Worm (Caenorhabditis elegans): ENCODE data around the gene T22D1.8.

Gene T22D1.8

DNA sequence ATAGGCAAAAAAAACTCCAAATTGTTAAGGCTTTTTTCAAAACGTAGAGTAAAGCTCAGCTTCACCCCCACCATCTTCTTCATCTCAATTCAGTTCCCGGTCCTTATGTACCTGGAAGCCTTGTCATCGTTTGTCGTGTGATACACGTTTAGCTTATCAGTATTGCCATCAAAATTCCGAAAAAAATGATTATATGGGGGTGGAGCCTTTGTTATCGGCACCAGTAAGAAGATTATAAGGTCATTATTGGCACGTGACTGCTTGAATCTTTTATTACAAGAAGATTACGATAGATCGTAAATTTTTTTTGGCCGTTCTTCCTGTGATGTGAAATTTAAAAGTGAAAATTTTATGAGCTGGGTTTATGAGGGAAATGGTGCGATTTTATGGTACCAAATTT lies 25.7 kb downstream of the T22D1.8 start:
- peak; percentile 12 for TF ChIP-seq pqm-1 (tag; optimal IDR thresholded peaks at IDR 0.05)
- TF ChIP-seq elt-2 (tag; optimal IDR thresholded peaks at IDR 0.05) = peak; percentile 97
- no peak for TF ChIP-seq egl-27 (tag; optimal IDR thresholded peaks at IDR 0.05)
- TF ChIP-seq nhr-90 (tag; optimal IDR thresholded peaks at IDR 0.05; ENCODE audit: poor library complexity) = peak; percentile 14
- TF ChIP-seq jun-1 (tag; optimal IDR thresholded peaks at IDR 0.05) = peak; percentile 59
- TF ChIP-seq fkh-8 (tag; optimal IDR thresholded peaks at IDR 0.05) = no peak
- peak in 1 of 2 experiments; percentile 23 for TF ChIP-seq lin-35 (GFP tag; optimal IDR thresholded peaks at IDR 0.05)
- TF ChIP-seq unc-86 (tag; optimal IDR thresholded peaks at IDR 0.05) = no peak
- TF ChIP-seq dsc-1 (tag; optimal IDR thresholded peaks at IDR 0.05) = peak; percentile 12
- peak; percentile 33 for TF ChIP-seq tlp-1 (tag; optimal IDR thresholded peaks at IDR 0.05)
- TF ChIP-seq efl-1 (optimal IDR thresholded peaks at IDR 0.05) = no peak
- peak in 1 of 2 experiments; percentile 81 for TF ChIP-seq efl-1 (GFP tag; optimal IDR thresholded peaks at IDR 0.05 in 1 of 2)

DNA sequence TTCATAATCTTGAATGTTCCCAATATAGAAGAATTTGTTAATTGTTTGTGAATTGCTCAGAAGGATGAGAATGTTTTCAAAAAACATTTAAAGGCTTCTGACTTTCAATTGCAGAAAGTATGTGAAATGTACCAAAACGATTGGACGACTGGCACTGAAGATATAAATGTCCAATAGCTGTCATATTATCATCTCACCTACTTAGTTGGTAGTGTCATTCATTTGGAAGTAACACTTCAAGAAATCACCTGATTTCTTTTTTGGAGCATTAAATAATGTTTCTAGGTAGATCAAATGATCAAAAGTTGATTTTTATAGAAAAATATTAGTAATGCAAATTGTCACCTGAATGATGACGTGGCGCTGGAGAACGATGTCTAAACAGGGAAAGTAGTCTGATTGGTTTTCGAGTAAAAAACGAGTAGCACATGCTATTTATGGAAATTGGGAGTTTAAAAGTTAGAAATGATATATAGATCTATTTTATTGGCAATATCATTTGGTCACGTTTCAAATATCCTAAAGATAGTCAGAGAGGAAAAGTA lies 26.4 kb downstream of the T22D1.8 start:
- TF ChIP-seq ceh-63 (GFP tag; optimal IDR thresholded peaks at IDR 0.05) (no peak), nhr-28 (tag; optimal IDR thresholded peaks at IDR 0.05) (no peak), nhr-77 (tag; optimal IDR thresholded peaks at IDR 0.05) (no peak), lin-35 (GFP tag; optimal IDR thresholded peaks at IDR 0.05) (no peak), grh-1 (GFP tag; IDR thresholded peaks at IDR 0.05) (no peak), aly-2 (tag; optimal IDR thresholded peaks at IDR 0.05) (no peak), sox-4 (tag; optimal IDR thresholded peaks at IDR 0.05) (peak; percentile 48), dsc-1 (tag; optimal IDR thresholded peaks at IDR 0.05) (peak; percentile 51), swsn-7 (tag; optimal IDR thresholded peaks at IDR 0.05) (no peak), nhr-76 (tag; optimal IDR thresholded peaks at IDR 0.05) (no peak), ztf-11 (tag; optimal IDR thresholded peaks at IDR 0.05) (no peak), pax-3 (tag; optimal IDR thresholded peaks at IDR 0.05) (no peak), snu-23 (GFP tag; optimal IDR thresholded peaks at IDR 0.05) (no peak), nhr-71 (tag; optimal IDR thresholded peaks at IDR 0.05) (peak; percentile 45), lin-13 (GFP tag; optimal IDR thresholded peaks at IDR 0.05) (no peak), nhr-19 (GFP tag; conservative IDR thresholded peaks at IDR 0.05) (no peak), fkh-8 (tag; optimal IDR thresholded peaks at IDR 0.05) (peak; percentile 64), nhr-47 (tag; optimal IDR thresholded peaks at IDR 0.05) (peak; percentile 19), blmp-1 (tag; optimal IDR thresholded peaks at IDR 0.05) (no peak), pqm-1 (tag; optimal IDR thresholded peaks at IDR 0.05) (no peak)

DNA sequence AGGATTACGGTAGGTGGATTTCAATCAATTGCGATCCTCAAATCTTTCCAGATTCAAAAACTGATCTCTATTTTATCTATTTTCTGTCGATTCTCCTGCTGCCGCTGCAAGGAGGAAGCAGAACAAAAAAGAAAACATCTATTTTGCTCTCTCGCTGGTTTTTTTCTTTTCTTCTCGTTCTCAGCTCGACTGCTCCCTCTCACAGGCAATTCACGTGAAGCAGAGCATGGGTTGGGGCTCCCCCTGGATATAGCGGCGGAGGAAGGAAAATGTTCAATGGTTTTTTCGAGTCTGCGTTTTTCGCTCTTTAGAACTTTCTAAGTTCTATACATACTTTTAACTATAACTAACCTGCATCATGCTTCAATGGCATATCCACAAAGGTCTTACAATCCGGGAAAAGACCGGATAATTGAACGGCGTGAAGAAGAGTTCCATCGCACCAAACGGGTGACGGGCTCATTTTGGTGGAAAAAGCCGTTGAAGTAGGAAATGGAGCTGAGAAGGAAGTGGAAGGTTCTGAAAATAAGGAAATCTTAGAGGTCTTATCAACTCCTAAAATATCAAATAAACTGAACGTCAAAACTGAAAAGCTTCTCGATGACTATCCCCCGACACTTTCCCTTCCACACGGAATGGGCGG lies 27.1 kb downstream of the T22D1.8 start:
- no peak for TF ChIP-seq nhr-90 (tag; optimal IDR thresholded peaks at IDR 0.05; ENCODE audit: poor library complexity)
- peak; percentile 68 for TF ChIP-seq mep-1 (tag; optimal IDR thresholded peaks at IDR 0.05)
- no peak for TF ChIP-seq nhr-28 (tag; optimal IDR thresholded peaks at IDR 0.05)
- TF ChIP-seq mef-2 (tag; optimal IDR thresholded peaks at IDR 0.05) = peak; percentile 76
- TF ChIP-seq lin-35 (GFP tag; optimal IDR thresholded peaks at IDR 0.05) = peak in 1 of 2 experiments; percentile 65
- TF ChIP-seq ama-1 (optimal IDR thresholded peaks at IDR 0.05) = no peak
- peak; percentile 20 for TF ChIP-seq elt-2 (tag; optimal IDR thresholded peaks at IDR 0.05)
- peak; percentile 63 for TF ChIP-seq unc-86 (tag; optimal IDR thresholded peaks at IDR 0.05)
- no peak for TF ChIP-seq grh-1 (GFP tag; IDR thresholded peaks at IDR 0.05)
- no peak for TF ChIP-seq unc-30 (tag; optimal IDR thresholded peaks at IDR 0.05)
- TF ChIP-seq isw-1 (GFP tag; IDR thresholded peaks at IDR 0.05) = peak; percentile 22; the same call in 1 of the 2 replicates
- TF ChIP-seq dpl-1 (GFP tag; optimal IDR thresholded peaks at IDR 0.05) = peak in 1 of 3 experiments; percentile 36
- no peak for TF ChIP-seq F16B12.6 (tag; optimal IDR thresholded peaks at IDR 0.05)
- peak; percentile 54 for TF ChIP-seq jun-1 (tag; optimal IDR thresholded peaks at IDR 0.05)
- TF ChIP-seq ztf-4 (tag; optimal IDR thresholded peaks at IDR 0.05) = no peak
- peak; percentile 57 for TF ChIP-seq nhr-11 (tag; optimal IDR thresholded peaks at IDR 0.05)
- TF ChIP-seq ceh-88 (GFP tag; IDR thresholded peaks at IDR 0.05) = no peak
- peak; percentile 17 for TF ChIP-seq lir-3 (tag; optimal IDR thresholded peaks at IDR 0.05; ENCODE audit: poor library complexity)
- peak; percentile 97 for TF ChIP-seq lin-14 (GFP tag; optimal IDR thresholded peaks at IDR 0.05)
- peak; percentile 6 for TF ChIP-seq lin-39 (tag; optimal IDR thresholded peaks at IDR 0.05)
- TF ChIP-seq C16A3.4 (tag; optimal IDR thresholded peaks at IDR 0.05) = no peak
- TF ChIP-seq pax-3 (tag; optimal IDR thresholded peaks at IDR 0.05) = no peak
- TF ChIP-seq unc-62 (GFP tag; optimal IDR thresholded peaks at IDR 0.05) = no peak
- peak in 1 of 2 experiments; percentile 76 for TF ChIP-seq mdl-1 (tag; optimal IDR thresholded peaks at IDR 0.05)
- TF ChIP-seq unc-98 (GFP tag; IDR thresholded peaks at IDR 0.05) = 0 out of 2 replicates have a peak, but pooled peaks have one; percentile 54
- TF ChIP-seq pag-3 (tag; optimal IDR thresholded peaks at IDR 0.05; ENCODE audit: borderline replicate concordance, insufficient read depth) = no peak
- TF ChIP-seq ceh-82 (tag; optimal IDR thresholded peaks at IDR 0.05) = peak; percentile 55 to 74 (median 56)
- no peak for TF ChIP-seq nhr-85 (tag)
